Fruit fly (Drosophila melanogaster) whole organism, embryonic: ENCODE data around the gene Pi3K21B.
A peak's percentile ranks its signal among the peaks of the same experiment; 100 is the strongest.

Experiments used
- B-H2 ChIP-seq: fragments of 200-800 bp; sonication (Bioruptor generic); optimal IDR thresholded peaks from 2 replicates; lab custom pipeline; 2018; ENCODE audit warnings: missing biosample characterization, mild to moderate bottlenecking, missing genetic modification characterization
- Bdp1 ChIP-seq: fragments of 200-800 bp; sonication (Bioruptor generic); optimal IDR thresholded peaks from 3 replicates; lab custom pipeline; 2016; ENCODE audit warnings: missing biosample characterization, missing genetic modification characterization
- Bteb2 ChIP-seq: fragments of 200-800 bp; sonication (Bioruptor generic); optimal IDR thresholded peaks from 2 replicates; lab custom pipeline; 2016; ENCODE audit warnings: missing biosample characterization, missing genetic modification characterization
- CG11456 ChIP-seq: fragments of 200-800 bp; sonication (Bioruptor generic); IDR thresholded peaks from 3 replicates; pipeline ENCODE4 v1.3.6; 2022; ENCODE audit warnings: missing biosample characterization, missing genetic modification characterization
- CG12769 ChIP-seq: fragments of 200-800 bp; sonication (Bioruptor generic); optimal IDR thresholded peaks from 2 replicates; lab custom pipeline; 2019; ENCODE audit warnings: missing biosample characterization, mild to moderate bottlenecking, missing genetic modification characterization, moderate library complexity
- CG16779 ChIP-seq: fragments of 200-800 bp; sonication (Bioruptor generic); IDR thresholded peaks from 2 replicates; pipeline ENCODE4 v1.3.6; 2022; ENCODE audit warnings: missing biosample characterization, missing genetic modification characterization
- CG17359 ChIP-seq: fragments of 200-800 bp; sonication (Bioruptor generic); optimal IDR thresholded peaks from 3 replicates; lab custom pipeline; 2018; ENCODE audit warnings: missing biosample characterization, mild to moderate bottlenecking, missing genetic modification characterization, moderate library complexity
- CG17829 ChIP-seq: fragments of 200-800 bp; optimal IDR thresholded peaks from 2 replicates; lab custom pipeline; 2019; ENCODE audit warnings: missing biosample characterization, mild to moderate bottlenecking, missing genetic modification characterization, moderate library complexity
- CG18764 ChIP-seq: fragments of 200-800 bp; sonication (Bioruptor generic); optimal IDR thresholded peaks from 3 replicates; lab custom pipeline; 2016; ENCODE audit warnings: missing biosample characterization, missing genetic modification characterization
- CG30020 ChIP-seq: fragments of 200-800 bp; optimal IDR thresholded peaks from 2 replicates; lab custom pipeline; 2019; ENCODE audit warnings: missing biosample characterization, mild to moderate bottlenecking, missing genetic modification characterization, moderate library complexity
- CG33213 ChIP-seq: fragments of 200-800 bp; sonication (Bioruptor generic); optimal IDR thresholded peaks from 3 replicates; lab custom pipeline; 2016; ENCODE audit warnings: missing biosample characterization, missing genetic modification characterization
- CG34376 ChIP-seq: fragments of 200-800 bp; sonication (Bioruptor generic); optimal IDR thresholded peaks from 2 replicates; lab custom pipeline; 2018; ENCODE audit warnings: missing biosample characterization, mild to moderate bottlenecking, missing genetic modification characterization
- CG3838 ChIP-seq: fragments of 200-800 bp; sonication (Bioruptor generic); optimal IDR thresholded peaks from 3 replicates; lab custom pipeline; 2016; ENCODE audit warnings: missing biosample characterization, missing genetic modification characterization
- CG4282 ChIP-seq: fragments of 200-800 bp; sonication (Bioruptor generic); optimal IDR thresholded peaks from 2 replicates; lab custom pipeline; 2016; ENCODE audit warnings: missing biosample characterization, missing genetic modification characterization
- CG43689 ChIP-seq: fragments of 200-800 bp; sonication (Bioruptor generic); IDR thresholded peaks from 2 replicates; pipeline ENCODE4 v1.3.6; 2022; ENCODE audit warnings: missing biosample characterization, missing genetic modification characterization
- CG6272 ChIP-seq: fragments of 200-800 bp; sonication (Bioruptor generic); IDR thresholded peaks from 2 replicates; pipeline ENCODE4 v1.3.6; 2022; ENCODE audit warnings: missing biosample characterization, missing genetic modification characterization
- CG7372 ChIP-seq: fragments of 200-800 bp; sonication (Bioruptor generic); IDR thresholded peaks from 2 replicates; pipeline ENCODE4 v1.3.6; 2022; ENCODE audit warnings: missing biosample characterization, missing genetic modification characterization
- CG8089 ChIP-seq: fragments of 200-800 bp; sonication (Bioruptor generic); optimal IDR thresholded peaks from 3 replicates; lab custom pipeline; 2016; ENCODE audit warnings: missing biosample characterization, missing genetic modification characterization
- CG9437 ChIP-seq: fragments of 200-800 bp; sonication (Bioruptor generic); optimal IDR thresholded peaks from 2 replicates; lab custom pipeline; 2018; ENCODE audit warnings: missing biosample characterization, mild to moderate bottlenecking, missing genetic modification characterization
- CG9932 ChIP-seq: fragments of 200-800 bp; sonication (Bioruptor generic); IDR thresholded peaks from 2 replicates; pipeline ENCODE4 v1.3.6; 2022; ENCODE audit warnings: missing biosample characterization, missing genetic modification characterization
- CHES-1-like ChIP-seq: fragments of 200-800 bp; sonication (Bioruptor generic); optimal IDR thresholded peaks from 2 replicates; lab custom pipeline; 2016; ENCODE audit warnings: missing biosample characterization, missing genetic modification characterization
- Dp ChIP-seq: fragments of 200-800 bp; sonication (Bioruptor generic); optimal IDR thresholded peaks from 2 replicates; lab custom pipeline; 2018; ENCODE audit warnings: missing biosample characterization, mild to moderate bottlenecking, missing genetic modification characterization, moderate library complexity
- E2f1 ChIP-seq: fragments of 200-800 bp; sonication (Bioruptor generic); IDR thresholded peaks from 2 replicates; pipeline ENCODE4 v1.3.6; 2022; ENCODE audit warnings: missing biosample characterization, missing genetic modification characterization
- Hand ChIP-seq: fragments of 200-800 bp; sonication (Bioruptor generic); optimal IDR thresholded peaks from 2 replicates; lab custom pipeline; 2017; ENCODE audit warnings: mild to moderate bottlenecking, missing biosample characterization, missing genetic modification reagents, missing genetic modification characterization
- Hr39 ChIP-seq: fragments of >200 bp; optimal IDR thresholded peaks from 2 replicates; lab custom pipeline; 2017
- Mad ChIP-seq: fragments of 200-800 bp; sonication (Bioruptor generic); optimal IDR thresholded peaks from 2 replicates; lab custom pipeline; 2016; ENCODE audit warnings: missing biosample characterization, missing genetic modification characterization
- NK7.1 ChIP-seq: fragments of 200-800 bp; sonication (Bioruptor generic); optimal IDR thresholded peaks from 3 replicates; lab custom pipeline; 2016; ENCODE audit warnings: missing biosample characterization, missing genetic modification characterization
- Oaz ChIP-seq: fragments of 200-800 bp; sonication (Bioruptor generic); IDR thresholded peaks from 2 replicates; pipeline ENCODE4 v1.3.6; 2022; ENCODE audit warnings: missing biosample characterization, missing genetic modification characterization
- Opbp ChIP-seq: fragments of 200-800 bp; sonication (Bioruptor generic); IDR thresholded peaks from 3 replicates; pipeline ENCODE4 v1.3.6; 2022; ENCODE audit warnings: missing biosample characterization, missing genetic modification characterization; ENCODE audit not compliant: partially characterized antibody
- Ptx1 ChIP-seq: fragments of 200-800 bp; sonication (Bioruptor generic); IDR thresholded peaks from 2 replicates; pipeline ENCODE4 v1.3.6; 2022; ENCODE audit warnings: missing biosample characterization, missing genetic modification characterization
- Rfx ChIP-seq: fragments of 200-800 bp; sonication (Bioruptor generic); IDR thresholded peaks from 2 replicates; pipeline ENCODE4 v1.3.6; 2022; ENCODE audit warnings: missing biosample characterization, missing genetic modification characterization
- Sry-δ ChIP-seq: fragments of 200-800 bp; sonication (Bioruptor generic); optimal IDR thresholded peaks from 2 replicates; lab custom pipeline; 2016; ENCODE audit warnings: missing biosample characterization, missing genetic modification characterization
- Tbp ChIP-seq: fragments of >200 bp; optimal IDR thresholded peaks from 2 replicates; lab custom pipeline; 2018; ENCODE audit warnings: missing biosample characterization, missing genetic modification characterization
- disco-r ChIP-seq: fragments of 200-800 bp; sonication (Bioruptor generic); optimal IDR thresholded peaks from 2 replicates; lab custom pipeline; 2016; ENCODE audit warnings: missing biosample characterization, missing genetic modification characterization
- emc ChIP-seq: fragments of 200-800 bp; sonication (Bioruptor generic); optimal IDR thresholded peaks from 2 replicates; lab custom pipeline; 2016; ENCODE audit warnings: missing biosample characterization, missing genetic modification characterization
- fd3F ChIP-seq: fragments of 200-800 bp; sonication (Bioruptor generic); optimal IDR thresholded peaks from 2 replicates; lab custom pipeline; 2018; ENCODE audit warnings: missing biosample characterization, mild to moderate bottlenecking, missing genetic modification characterization, moderate library complexity
- gem ChIP-seq: fragments of 200-800 bp; sonication (Bioruptor generic); optimal IDR thresholded peaks from 2 replicates; lab custom pipeline; 2019; ENCODE audit warnings: missing biosample characterization, mild to moderate bottlenecking, missing genetic modification characterization, moderate library complexity
- gsb-n ChIP-seq: fragments of 200-800 bp; sonication (Bioruptor generic); optimal IDR thresholded peaks from 3 replicates; lab custom pipeline; 2018; ENCODE audit warnings: missing biosample characterization, mild to moderate bottlenecking, missing genetic modification characterization
- kni ChIP-seq: fragments of 200-800 bp; sonication (Bioruptor generic); optimal IDR thresholded peaks from 3 replicates; lab custom pipeline; 2017; ENCODE audit warnings: mild to moderate bottlenecking, missing biosample characterization, missing genetic modification reagents, missing genetic modification characterization
- lab ChIP-seq: fragments of 200-800 bp; sonication (Bioruptor generic); optimal IDR thresholded peaks from 3 replicates; lab custom pipeline; 2017; ENCODE audit warnings: missing biosample characterization, missing genetic modification characterization, mild to moderate bottlenecking, moderate library complexity, missing genetic modification reagents
- mld ChIP-seq: fragments of 200-800 bp; sonication (Bioruptor generic); IDR thresholded peaks from 3 replicates; pipeline ENCODE4 v1.3.6; 2022; ENCODE audit warnings: missing biosample characterization, missing genetic modification characterization; ENCODE audit not compliant: partially characterized antibody
- odd ChIP-seq: fragments of 200-800 bp; sonication (Bioruptor generic); optimal IDR thresholded peaks from 2 replicates; lab custom pipeline; 2017; ENCODE audit warnings: missing biosample characterization, mild to moderate bottlenecking, missing genetic modification characterization
- onecut ChIP-seq: fragments of 200-800 bp; sonication (Bioruptor generic); IDR thresholded peaks from 2 replicates; pipeline ENCODE4 v1.3.6; 2022; ENCODE audit warnings: missing biosample characterization, missing genetic modification characterization
- pho ChIP-seq: fragments of 200-800 bp; sonication (Bioruptor generic); optimal IDR thresholded peaks from 2 replicates; lab custom pipeline; 2016; ENCODE audit warnings: missing biosample characterization, missing genetic modification characterization
- pita ChIP-seq: fragments of 200-800 bp; sonication (Bioruptor generic); optimal IDR thresholded peaks from 2 replicates; lab custom pipeline; 2017; ENCODE audit warnings: missing biosample characterization, mild to moderate bottlenecking, missing genetic modification characterization
- pum ChIP-seq: fragments of 200-800 bp; sonication (Bioruptor generic); optimal IDR thresholded peaks from 2 replicates; lab custom pipeline; 2016; ENCODE audit warnings: missing biosample characterization, missing genetic modification characterization
- pzg ChIP-seq: fragments of 200-800 bp; sonication (Bioruptor generic); optimal IDR thresholded peaks from 3 replicates; lab custom pipeline; 2018; ENCODE audit warnings: missing biosample characterization, mild to moderate bottlenecking, missing genetic modification characterization, moderate library complexity
- schlank ChIP-seq: fragments of 200-800 bp; sonication (Bioruptor generic); optimal IDR thresholded peaks from 2 replicates; lab custom pipeline; 2018; ENCODE audit warnings: missing biosample characterization, mild to moderate bottlenecking, missing genetic modification characterization
- so ChIP-seq: fragments of 200-800 bp; sonication (Bioruptor generic); IDR thresholded peaks from 3 replicates; pipeline ENCODE4 v1.3.6; 2022; ENCODE audit warnings: missing biosample characterization, missing genetic modification characterization
- sob ChIP-seq: fragments of 200-800 bp; sonication (Bioruptor generic); IDR thresholded peaks from 2 replicates; pipeline ENCODE4 v1.3.6; 2022; ENCODE audit warnings: missing biosample characterization, missing genetic modification characterization

The Pi3K21B gene

dm6 chr2L:250507-251215, 47.0 kb upstream of the Pi3K21B start, which contains the start of gene kis (continued):
- TF ChIP-seq sob (GFP tag; lab: Robert Waterston, UW) (peak; percentile 64; the same call in 1 of the 2 replicates), Rfx (GFP tag; lab: Robert Waterston, UW) (peak; percentile 66), CG30020 (tag; lab: Kevin White, UChicago) (peak; percentile 63), Tbp (no peak), pzg (GFP tag; lab: Kevin White, UChicago) (peak; percentile 95), CG8089 (no peak), Dp (GFP tag; lab: Kevin White, UChicago) (peak; percentile 56), CG17359 (tag; lab: Kevin White, UChicago) (peak; percentile 45), lab (peak; percentile 66), pum (GFP tag; lab: Kevin White, UChicago) (no peak), Mad (GFP tag; lab: Kevin White, UChicago) (peak; percentile 43), B-H2 (GFP tag; lab: Kevin White, UChicago) (peak; percentile 65), E2f1 (GFP tag; lab: Robert Waterston, UW) (0 out of 2 replicates have a peak, but pooled peaks have one; percentile 14), NK7.1 (peak; percentile 3), CG9932 (GFP tag; lab: Robert Waterston, UW) (peak; percentile 70), CG17829 (peak; percentile 37), disco-r (GFP tag; lab: Kevin White, UChicago) (peak; percentile 22), Sry-δ (GFP tag; lab: Kevin White, UChicago) (peak; percentile 99), Oaz (GFP tag; lab: Robert Waterston, UW) (no peak), CG11456 (GFP tag; lab: Robert Waterston, UW) (peak; percentile 35; the same call in 1 of the 3 replicates), Bdp1 (GFP tag; lab: Kevin White, UChicago) (peak; percentile 41), CG18764 (GFP tag; lab: Kevin White, UChicago) (no peak), odd (GFP tag; lab: Kevin White, UChicago) (no peak), Ptx1 (0 out of 2 replicates have a peak, but pooled peaks have one; percentile 34), mld (GFP tag; lab: Robert Waterston, UW) (peak; percentile 89), pho (GFP tag; lab: Kevin White, UChicago) (peak; percentile 67), CG16779 (GFP tag; lab: Robert Waterston, UW) (no peak), kni (GFP tag; lab: Kevin White, UChicago) (peak; percentile 27), gsb-n (tag; lab: Kevin White, UChicago) (peak; percentile 68), CG4282 (peak; percentile 4), fd3F (GFP tag; lab: Kevin White, UChicago) (no peak), Hand (GFP tag; lab: Kevin White, UChicago) (no peak), CG6272 (GFP tag; lab: Robert Waterston, UW) (peak; percentile 66), CG33213 (peak; percentile 54), Opbp (GFP tag; lab: Robert Waterston, UW) (peak; percentile 97), pita (GFP tag; lab: Kevin White, UChicago) (peak; percentile 67), CG43689 (GFP tag; lab: Robert Waterston, UW) (no peak), emc (GFP tag; lab: Kevin White, UChicago) (peak; percentile 10), schlank (tag; lab: Kevin White, UChicago) (no peak), Bteb2 (peak; percentile 25), gem (tag; lab: Kevin White, UChicago) (peak; percentile 43), CG34376 (GFP tag; lab: Kevin White, UChicago) (peak; percentile 47), onecut (GFP tag; lab: Robert Waterston, UW) (0 out of 2 replicates have a peak, but pooled peaks have one; percentile 31), CG12769 (tag; lab: Kevin White, UChicago) (peak; percentile 70), so (GFP tag; lab: Robert Waterston, UW) (peak; percentile 41; the same call in 1 of the 3 replicates), CG7372 (GFP tag; lab: Robert Waterston, UW) (no peak), CHES-1-like (GFP tag; lab: Kevin White, UChicago) (peak; percentile 76), CG9437 (GFP tag; lab: Kevin White, UChicago) (peak; percentile 100), Hr39 (lab: Kevin White, UChicago) (no peak), CG3838 (GFP tag; lab: Kevin White, UChicago) (peak; percentile 4)
